Worm (Caenorhabditis elegans) whole organism, L1 larva: ENCODE results near the gene K08D12.8.

Source experiments
- C04F5.9 ChIP-seq: sonication (generic microtip); optimal IDR thresholded peaks from 2 replicates; lab custom pipeline; 2016; ENCODE audit warnings: missing genetic modification characterization, missing compliant biosample characterization
- C34B4.2 ChIP-seq: sonication (generic microtip); optimal IDR thresholded peaks from 2 replicates; lab custom pipeline; 2017; ENCODE audit warnings: mild to moderate bottlenecking, missing genetic modification characterization, missing compliant biosample characterization
- Y116A8C.19 ChIP-seq: sonication (generic microtip); optimal IDR thresholded peaks from 2 replicates; lab custom pipeline; 2016; ENCODE audit warnings: missing compliant biosample characterization, missing genetic modification characterization, borderline replicate concordance
- alr-1 ChIP-seq: fragments of 200-800 bp; sonication (Bioruptor generic); optimal IDR thresholded peaks from 2 replicates; lab custom pipeline; 2018; ENCODE audit warnings: borderline replicate concordance, mild to moderate bottlenecking, missing genetic modification characterization, missing compliant biosample characterization
- ceh-63 ChIP-seq: fragments of 200-800 bp; sonication (Bioruptor generic); optimal IDR thresholded peaks from 2 replicates; lab custom pipeline; 2018; ENCODE audit warnings: mild to moderate bottlenecking, missing genetic modification characterization, missing compliant biosample characterization
- ceh-8 ChIP-seq: fragments of 200-800 bp; sonication (Bioruptor generic); optimal IDR thresholded peaks from 2 replicates; lab custom pipeline; 2018; ENCODE audit warnings: mild to moderate bottlenecking, missing genetic modification characterization, moderate library complexity, missing compliant biosample characterization
- ceh-82 ChIP-seq, 3 experiments: fragments of 150-350 bp in 1 of 3; sonication (generic microtip) in 2 of 3; optimal IDR thresholded peaks; 2 replicates each; lab custom pipeline; 2014 to 2017; ENCODE audit warnings: missing biosample characterization in 3 of 3, missing genetic modification characterization in 3 of 3
- ces-1 ChIP-seq: fragments of 150-350 bp; optimal IDR thresholded peaks from 2 replicates; lab custom pipeline; 2014; ENCODE audit warnings: missing biosample characterization, missing genetic modification reagents, missing genetic modification characterization
- efl-1 ChIP-seq, 4 experiments: fragments of 150-350 bp; optimal IDR thresholded peaks in 3 of 4; peaks in 1 of 4; 1 replicate in 1 of 4; 2 replicates in 3 of 4; lab custom pipeline; 2014; ENCODE audit warnings: missing biosample characterization in 2 of 4, missing genetic modification characterization in 2 of 4, missing genetic modification reagents in 2 of 4
- efl-3 ChIP-seq: fragments of 200-800 bp; sonication (Bioruptor generic); optimal IDR thresholded peaks from 2 replicates; lab custom pipeline; 2018; ENCODE audit warnings: mild to moderate bottlenecking, missing genetic modification characterization, missing compliant biosample characterization
- egl-27 ChIP-seq, 2 experiments: fragments of 150-350 bp in 1 of 2; sonication (generic microtip); optimal IDR thresholded peaks; 3 replicates each; lab custom pipeline; 2017 to 2018; ENCODE audit warnings: missing biosample characterization in 2 of 2, missing genetic modification characterization in 2 of 2, missing genetic modification reagents in 2 of 2
- fkh-10 ChIP-seq: sonication (generic microtip); optimal IDR thresholded peaks from 2 replicates; lab custom pipeline; 2017; ENCODE audit warnings: missing biosample characterization, missing genetic modification reagents, missing genetic modification characterization
- fkh-4 ChIP-seq: sonication (generic microtip); optimal IDR thresholded peaks from 2 replicates; lab custom pipeline; 2016; ENCODE audit warnings: missing compliant biosample characterization, missing genetic modification characterization, borderline replicate concordance
- fos-1 ChIP-seq: fragments of 150-350 bp; optimal IDR thresholded peaks from 2 replicates; lab custom pipeline; 2014; ENCODE audit warnings: missing biosample characterization, missing genetic modification characterization
- grh-1 ChIP-seq: fragments of 200-800 bp; sonication (Bioruptor generic); IDR thresholded peaks from 2 replicates; pipeline ENCODE4 v1.3.6; 2022; ENCODE audit warnings: missing genetic modification reagents, missing genetic modification characterization, missing compliant biosample characterization
- hlh-17 ChIP-seq: fragments of 200-800 bp; sonication (Bioruptor generic); optimal IDR thresholded peaks from 2 replicates; lab custom pipeline; 2018; ENCODE audit warnings: missing genetic modification characterization, mild to moderate bottlenecking, missing compliant biosample characterization, moderate library complexity, borderline replicate concordance
- hlh-4 ChIP-seq: sonication (generic microtip); optimal IDR thresholded peaks from 2 replicates; lab custom pipeline; 2016; ENCODE audit warnings: mild to moderate bottlenecking, missing genetic modification characterization, missing compliant biosample characterization
- irx-1 ChIP-seq: sonication (generic microtip); optimal IDR thresholded peaks from 2 replicates; lab custom pipeline; 2016; ENCODE audit warnings: missing genetic modification characterization, missing compliant biosample characterization
- isw-1 ChIP-seq: fragments of 200-800 bp; sonication (Bioruptor generic); IDR thresholded peaks from 2 replicates; pipeline ENCODE4 v1.3.6; 2022; ENCODE audit warnings: missing genetic modification characterization, missing compliant biosample characterization
- lin-13 ChIP-seq: fragments of 150-350 bp; optimal IDR thresholded peaks from 2 replicates; lab custom pipeline; 2014; ENCODE audit warnings: missing biosample characterization, missing genetic modification reagents, missing genetic modification characterization
- lin-14 ChIP-seq: fragments of 200-800 bp; sonication (Bioruptor generic); optimal IDR thresholded peaks from 2 replicates; lab custom pipeline; 2018; ENCODE audit warnings: mild to moderate bottlenecking, missing genetic modification characterization, moderate library complexity, missing compliant biosample characterization
- lin-35 ChIP-seq, 2 experiments: fragments of 150-350 bp; optimal IDR thresholded peaks; 2 replicates each; lab custom pipeline; 2014; ENCODE audit warnings: missing biosample characterization in 2 of 2, missing genetic modification characterization in 2 of 2, missing genetic modification reagents in 2 of 2
- lir-3 ChIP-seq: sonication (generic microtip); optimal IDR thresholded peaks from 2 replicates; lab custom pipeline; 2016; ENCODE audit warnings: mild to moderate bottlenecking, missing genetic modification characterization, moderate library complexity, missing compliant biosample characterization; ENCODE audit not compliant: poor library complexity
- mdl-1 ChIP-seq, 2 experiments: fragments of 150-350 bp; optimal IDR thresholded peaks; 2 replicates each; lab custom pipeline; 2014 to 2017; ENCODE audit warnings: missing biosample characterization in 2 of 2, missing genetic modification characterization in 2 of 2, inconsistent platforms in 1 of 2
- mep-1 ChIP-seq: fragments of 150-350 bp; optimal IDR thresholded peaks from 2 replicates; lab custom pipeline; 2014; ENCODE audit warnings: missing biosample characterization, missing genetic modification characterization
- nhr-11 ChIP-seq: fragments of 150-350 bp; optimal IDR thresholded peaks from 2 replicates; lab custom pipeline; 2014; ENCODE audit warnings: missing biosample characterization, missing genetic modification characterization
- nhr-12 ChIP-seq: sonication (generic microtip); optimal IDR thresholded peaks from 2 replicates; lab custom pipeline; 2017; ENCODE audit warnings: missing biosample characterization, missing genetic modification characterization
- nhr-20 ChIP-seq: sonication (generic microtip); optimal IDR thresholded peaks from 2 replicates; lab custom pipeline; 2016; ENCODE audit warnings: mild to moderate bottlenecking, missing genetic modification characterization, missing compliant biosample characterization
- nhr-237 ChIP-seq: fragments of 150-350 bp; optimal IDR thresholded peaks from 2 replicates; lab custom pipeline; 2014; ENCODE audit warnings: missing biosample characterization, missing genetic modification characterization
- nhr-47 ChIP-seq: sonication (generic microtip); optimal IDR thresholded peaks from 2 replicates; lab custom pipeline; 2016; ENCODE audit warnings: mild to moderate bottlenecking, missing genetic modification characterization, moderate library complexity, missing compliant biosample characterization
- nhr-71 ChIP-seq: sonication (generic microtip); optimal IDR thresholded peaks from 2 replicates; lab custom pipeline; 2016; ENCODE audit warnings: mild to moderate bottlenecking, missing genetic modification characterization, moderate library complexity, missing compliant biosample characterization
- nhr-77 ChIP-seq: fragments of 150-350 bp; optimal IDR thresholded peaks from 2 replicates; lab custom pipeline; 2014; ENCODE audit warnings: missing biosample characterization, missing genetic modification characterization
- nhr-84 ChIP-seq: sonication (generic microtip); optimal IDR thresholded peaks from 2 replicates; lab custom pipeline; 2017; ENCODE audit warnings: missing biosample characterization, missing genetic modification characterization
- skn-1 ChIP-seq: fragments of 150-350 bp; optimal IDR thresholded peaks from 2 replicates; lab custom pipeline; 2014; ENCODE audit warnings: missing biosample characterization, missing genetic modification characterization
- sox-4 ChIP-seq: sonication (generic microtip); optimal IDR thresholded peaks from 2 replicates; lab custom pipeline; 2016; ENCODE audit warnings: missing genetic modification characterization, missing compliant biosample characterization
- sup-37 ChIP-seq: fragments of 200-800 bp; sonication (Bioruptor generic); optimal IDR thresholded peaks from 2 replicates; lab custom pipeline; 2018; ENCODE audit warnings: mild to moderate bottlenecking, missing genetic modification characterization, missing compliant biosample characterization
- unc-30 ChIP-seq: sonication (generic microtip); optimal IDR thresholded peaks from 2 replicates; lab custom pipeline; 2017; ENCODE audit warnings: missing biosample characterization, missing genetic modification characterization
- unc-62 ChIP-seq: fragments of 150-350 bp; optimal IDR thresholded peaks from 2 replicates; lab custom pipeline; 2014; ENCODE audit warnings: missing biosample characterization, missing genetic modification reagents, missing genetic modification characterization
- unc-86 ChIP-seq: sonication (generic microtip); optimal IDR thresholded peaks from 2 replicates; lab custom pipeline; 2016; ENCODE audit warnings: missing genetic modification characterization, missing compliant biosample characterization
- vab-15 ChIP-seq: sonication (generic microtip); optimal IDR thresholded peaks from 2 replicates; lab custom pipeline; 2017; ENCODE audit warnings: missing genotype, mild to moderate bottlenecking, missing genetic modification characterization, missing compliant biosample characterization
- zip-4 ChIP-seq: fragments of 200-800 bp; sonication (Bioruptor generic); optimal IDR thresholded peaks from 2 replicates; lab custom pipeline; 2018; ENCODE audit warnings: mild to moderate bottlenecking, missing genetic modification characterization, moderate library complexity, missing compliant biosample characterization
- ztf-11 ChIP-seq, 2 experiments: sonication (generic microtip); optimal IDR thresholded peaks; 2 replicates each; lab custom pipeline; 2016 to 2017; ENCODE audit warnings: missing genetic modification characterization in 2 of 2, missing biosample characterization in 1 of 2, missing compliant biosample characterization in 1 of 2

The K08D12.8 gene

ce11 chrIV:1745453-1746051 lies 19.6 kb downstream of the K08D12.8 start, which contains the start of the genes Y41D4A.6 and Y41D4A.4 (continued):
- no peak for TF ChIP-seq egl-27 (tag; optimal IDR thresholded peaks at IDR 0.05; lab: Kevin White, UChicago)

- TF ChIP-seq lin-14 (GFP tag; lab: Kevin White, UChicago): peak; percentile 34
- no peak for TF ChIP-seq zip-4 (GFP tag; lab: Kevin White, UChicago)
- no peak for TF ChIP-seq hlh-4 (tag; lab: Kevin White, UChicago)
- TF ChIP-seq vab-15 (tag; lab: Kevin White, UChicago): no peak
- TF ChIP-seq, all 84 proteins: peak for 1
Measured at ce11 chrIV:1751243-1751642, 25.3 kb downstream of the K08D12.8 start.

- no peak for TF ChIP-seq efl-1 (optimal IDR thresholded peaks at IDR 0.05; lab: Kevin White, UChicago)
- TF ChIP-seq efl-1 (GFP tag; optimal IDR thresholded peaks at IDR 0.05 in 1 of 2; lab: Kevin White, UChicago): peak in 1 of 2 experiments; percentile 18
- no peak for TF ChIP-seq mep-1
- TF ChIP-seq, all 84 proteins: peak for 1
Measured at ce11 chrIV:1752480-1752879, 26.5 kb downstream of the K08D12.8 start.

ce11 chrIV:1753481-1753880 lies 27.5 kb downstream of the K08D12.8 start, which contains the start of gene Y41D4A.3:
Gene Y41D4A.3 (plus strand): TSS chrIV:1753781.
- TF ChIP-seq irx-1 (tag; lab: Kevin White, UChicago) (no peak), egl-27 (tag; optimal IDR thresholded peaks at IDR 0.05; lab: Kevin White, UChicago) (no peak), fkh-4 (tag; lab: Kevin White, UChicago) (no peak), unc-30 (tag; lab: Kevin White, UChicago) (no peak), unc-86 (tag; lab: Kevin White, UChicago) (no peak), nhr-12 (tag; lab: Kevin White, UChicago) (no peak), fkh-10 (GFP tag; lab: Kevin White, UChicago) (no peak), grh-1 (GFP tag; lab: Robert Waterston, UW) (no peak), lin-35 (GFP tag; optimal IDR thresholded peaks at IDR 0.05; lab: Kevin White, UChicago) (no peak), ces-1 (GFP tag; lab: Kevin White, UChicago) (no peak), nhr-47 (tag; lab: Kevin White, UChicago) (no peak), C04F5.9 (tag; lab: Kevin White, UChicago) (no peak), mdl-1 (tag; optimal IDR thresholded peaks at IDR 0.05; lab: Kevin White, UChicago) (no peak)
- TF ChIP-seq, all 84 proteins: peak for 0

- no peak for TF ChIP-seq skn-1 (tag; lab: Kevin White, UChicago)
- TF ChIP-seq ceh-63 (GFP tag; lab: Kevin White, UChicago): no peak
- TF ChIP-seq hlh-17: no peak
- TF ChIP-seq sox-4: no peak
- no peak for TF ChIP-seq efl-3 (GFP tag; lab: Kevin White, UChicago)
- no peak for TF ChIP-seq isw-1
- no peak for TF ChIP-seq lir-3
- no peak for TF ChIP-seq ceh-82 (tag; optimal IDR thresholded peaks at IDR 0.05; lab: Kevin White, UChicago)
- TF ChIP-seq fos-1: no peak
- TF ChIP-seq Y116A8C.19 (tag; lab: Kevin White, UChicago): no peak
- TF ChIP-seq nhr-237: no peak
- TF ChIP-seq sup-37 (GFP tag; lab: Kevin White, UChicago): no peak
- no peak for TF ChIP-seq C34B4.2 (tag; lab: Kevin White, UChicago)
- peak; percentile 63 for TF ChIP-seq nhr-71
- TF ChIP-seq ztf-11 (tag; optimal IDR thresholded peaks at IDR 0.05; lab: Kevin White, UChicago): no peak
- no peak for TF ChIP-seq zip-4 (GFP tag; lab: Kevin White, UChicago)
- peak; percentile 3 for TF ChIP-seq nhr-20
- TF ChIP-seq unc-30 (tag; lab: Kevin White, UChicago): no peak
- peak; percentile 44 for TF ChIP-seq lin-14 (GFP tag; lab: Kevin White, UChicago)
- TF ChIP-seq nhr-84 (tag; lab: Kevin White, UChicago): no peak
- TF ChIP-seq lin-13 (GFP tag; lab: Kevin White, UChicago): no peak
- no peak for TF ChIP-seq nhr-11 (tag; lab: Kevin White, UChicago)
- no peak for TF ChIP-seq unc-62 (GFP tag; lab: Kevin White, UChicago)
- no peak for TF ChIP-seq alr-1 (tag; lab: Kevin White, UChicago)
- no peak for TF ChIP-seq ceh-8 (GFP tag; lab: Kevin White, UChicago)
- TF ChIP-seq nhr-77 (tag; lab: Kevin White, UChicago): no peak
- no peak for TF ChIP-seq grh-1 (GFP tag; lab: Robert Waterston, UW)
Measured at ce11 chrIV:1758595-1758994, 32.6 kb downstream of the K08D12.8 start.
